Worm (Caenorhabditis elegans) whole organism, L3 larva: ENCODE measurements around the gene T24C12.4.

Source experiments
- ama-1 ChIP-seq: fragments of 150-350 bp; optimal IDR thresholded peaks from 2 replicates; lab custom pipeline; 2018
- ceh-82 ChIP-seq: fragments of 150-350 bp; optimal IDR thresholded peaks from 2 replicates; lab custom pipeline; 2014; ENCODE audit warnings: missing biosample characterization, missing genetic modification characterization
- egl-27 ChIP-seq: sonication (generic microtip); optimal IDR thresholded peaks from 4 replicates; lab custom pipeline; 2017; ENCODE audit warnings: missing biosample characterization, missing genetic modification reagents, missing genetic modification characterization
- elt-1 ChIP-seq: fragments of 150-350 bp; optimal IDR thresholded peaks from 2 replicates; lab custom pipeline; 2014; ENCODE audit warnings: missing biosample characterization, missing genetic modification characterization
- elt-2 ChIP-seq: sonication (generic microtip); optimal IDR thresholded peaks from 2 replicates; lab custom pipeline; 2016; ENCODE audit warnings: missing genetic modification reagents, mild to moderate bottlenecking, missing genetic modification characterization, missing compliant biosample characterization
- jun-1 ChIP-seq: fragments of 150-350 bp; optimal IDR thresholded peaks from 2 replicates; lab custom pipeline; 2014; ENCODE audit warnings: missing biosample characterization, missing genetic modification reagents, missing genetic modification characterization
- lin-15B ChIP-seq: fragments of 150-350 bp; optimal IDR thresholded peaks from 2 replicates; lab custom pipeline; 2014; ENCODE audit warnings: missing biosample characterization, missing genetic modification characterization
- nhr-28 ChIP-seq: fragments of 150-350 bp; optimal IDR thresholded peaks from 2 replicates; lab custom pipeline; 2014; ENCODE audit warnings: missing biosample characterization, missing genetic modification characterization
- pha-4 ChIP-seq: fragments of 150-350 bp; optimal IDR thresholded peaks from 2 replicates; lab custom pipeline; 2014; ENCODE audit warnings: missing biosample characterization, missing genetic modification reagents, missing genetic modification characterization
- pqm-1 ChIP-seq: fragments of 150-350 bp; optimal IDR thresholded peaks from 2 replicates; lab custom pipeline; 2017; ENCODE audit warnings: missing biosample characterization, missing genetic modification characterization, inconsistent platforms
- sea-2 ChIP-seq: fragments of 150-350 bp; sonication (generic microtip); optimal IDR thresholded peaks from 4 replicates; lab custom pipeline; 2014; ENCODE audit warnings: missing biosample characterization, missing genetic modification reagents, missing genetic modification characterization
- unc-39 ChIP-seq: sonication (generic microtip); optimal IDR thresholded peaks from 4 replicates; lab custom pipeline; 2017; ENCODE audit warnings: missing biosample characterization, missing genetic modification characterization
- unc-62 ChIP-seq: fragments of 150-350 bp; sonication (generic microtip); optimal IDR thresholded peaks from 4 replicates; lab custom pipeline; 2014; ENCODE audit warnings: missing biosample characterization, missing genetic modification reagents, missing genetic modification characterization
- ztf-11 ChIP-seq: fragments of 150-350 bp; optimal IDR thresholded peaks from 2 replicates; lab custom pipeline; 2014; ENCODE audit warnings: missing biosample characterization, missing genetic modification characterization

ce11 chrX:2215108-2215507 lies 10.2 kb upstream of the T24C12.4 start:
- TF ChIP-seq unc-62 (no peak), pha-4 (tag; lab: Kevin White, UChicago) (peak; percentile 22), ceh-82 (no peak), pqm-1 (tag; lab: Kevin White, UChicago) (peak; percentile 1), elt-1 (tag; lab: Kevin White, UChicago) (no peak), jun-1 (tag; lab: Kevin White, UChicago) (no peak), elt-2 (tag; lab: Kevin White, UChicago) (peak; percentile 57), egl-27 (tag; lab: Kevin White, UChicago) (no peak), ztf-11 (tag; lab: Kevin White, UChicago) (no peak), unc-39 (no peak), nhr-28 (tag; lab: Kevin White, UChicago) (no peak), ama-1 (no peak), lin-15B (tag; lab: Kevin White, UChicago) (no peak), sea-2 (GFP tag; lab: Kevin White, UChicago) (no peak)
